Worm (Caenorhabditis elegans): ENCODE measurements around the gene etr-1.

DNA sequence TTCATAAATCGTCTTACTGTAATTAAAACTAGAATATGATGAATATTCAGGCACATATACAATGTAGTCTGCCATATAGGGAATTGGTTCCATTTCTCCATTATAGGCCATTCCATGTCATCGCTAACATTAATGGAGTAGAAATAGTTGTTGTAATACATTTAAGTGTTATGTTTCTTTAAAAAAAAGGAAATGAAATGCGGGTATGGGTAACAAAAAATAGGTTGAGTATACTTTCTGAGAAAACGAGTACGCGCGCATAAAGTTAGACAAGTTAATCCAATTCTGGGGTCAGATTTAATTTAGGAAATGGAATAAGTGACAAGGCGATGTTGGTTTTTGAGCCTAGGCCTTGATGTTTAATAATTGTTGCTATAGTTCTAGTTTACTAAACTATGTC, 11.5 kb downstream of the etr-1 start, which contains the start of gene T01D1.7:
- no peak for TF ChIP-seq nhr-48 (tag; optimal IDR thresholded peaks at IDR 0.05)
- no peak for TF ChIP-seq aha-1 (tag)
- no peak for TF ChIP-seq nhr-77 (tag; optimal IDR thresholded peaks at IDR 0.05)
- TF ChIP-seq pha-4 (GFP tag; IDR thresholded peaks at IDR 0.05) = no peak
- no peak for TF ChIP-seq pha-4 (tag; optimal IDR thresholded peaks at IDR 0.05)
- no peak for TF ChIP-seq R02D3.7 (tag; optimal IDR thresholded peaks at IDR 0.05)
- no peak for TF ChIP-seq daf-16 (GFP tag; optimal IDR thresholded peaks at IDR 0.05)
- no peak for TF ChIP-seq daf-16 (tag; optimal IDR thresholded peaks at IDR 0.05)
- no peak for TF ChIP-seq zfp-2 (tag; optimal IDR thresholded peaks at IDR 0.05)
- TF ChIP-seq lim-7 (GFP tag; IDR thresholded peaks at IDR 0.05) = no peak
- TF ChIP-seq snpc-4 (tag; optimal IDR thresholded peaks at IDR 0.05) = no peak
- no peak for TF ChIP-seq fos-1 (tag; optimal IDR thresholded peaks at IDR 0.05)
- no peak for TF ChIP-seq ama-1 (optimal IDR thresholded peaks at IDR 0.05)
- no peak for TF ChIP-seq skn-1 (tag; optimal IDR thresholded peaks at IDR 0.05)
- TF ChIP-seq dpl-1 (GFP tag; optimal IDR thresholded peaks at IDR 0.05) = no peak
- TF ChIP-seq attf-4 (tag; optimal IDR thresholded peaks at IDR 0.05) = no peak

All from whole organism, L4 larva.